Fruit fly (Drosophila melanogaster) S2 (cell line): ENCODE data around the gene nero.

Experiments used
- CG8478 ChIP-seq: fragments of >200 bp; optimal IDR thresholded peaks from 2 replicates; lab custom pipeline; 2018
- CTCF ChIP-seq, 2 experiments: fragments of >200 bp; optimal IDR thresholded peaks; 2 replicates each; lab custom pipeline; 2018

DNA sequence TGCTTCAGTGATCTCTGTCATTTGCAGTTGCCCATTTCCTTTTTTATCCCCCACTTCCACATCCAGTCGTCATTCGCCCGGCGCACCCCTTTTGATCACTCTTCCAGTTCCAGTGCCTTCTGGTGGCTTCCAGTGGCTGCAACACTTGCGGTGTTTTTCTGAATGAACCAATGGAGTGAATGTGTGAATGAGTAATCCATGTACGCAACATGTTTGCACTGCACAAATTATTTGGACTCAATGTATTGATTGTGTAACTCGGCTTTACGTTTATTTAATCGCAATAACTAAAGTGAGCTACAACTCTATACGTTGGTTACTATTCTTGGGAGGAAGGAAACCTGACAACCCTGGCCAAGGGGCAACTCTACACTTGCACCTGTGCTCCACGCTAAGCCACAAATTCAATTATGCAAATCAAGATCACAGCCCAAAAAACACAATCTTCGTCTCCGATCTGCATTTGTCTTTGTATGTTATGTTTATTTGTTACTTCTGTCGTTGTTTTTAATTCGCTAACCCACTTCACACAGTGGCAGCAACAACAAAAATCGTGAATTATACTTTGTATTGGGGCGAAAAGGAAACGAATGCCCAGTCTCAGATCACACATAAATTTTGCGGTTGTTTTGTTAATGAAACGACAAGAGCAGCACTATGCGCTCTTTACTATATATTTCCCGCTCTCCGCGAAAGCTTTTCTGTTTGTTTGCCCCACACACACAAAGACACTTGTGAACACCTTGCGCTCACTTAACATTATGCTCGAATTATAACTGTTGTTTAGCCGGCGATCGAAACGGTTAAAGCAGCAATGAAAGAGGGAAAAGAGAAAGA, 32.3 kb downstream of the nero start:
- TF ChIP-seq CTCF (optimal IDR thresholded peaks at IDR 0.05; lab: Kevin White, UChicago) (no peak), CG8478 (no peak)
